Worm (Caenorhabditis elegans): ENCODE results near the gene F55G1.15.

DNA sequence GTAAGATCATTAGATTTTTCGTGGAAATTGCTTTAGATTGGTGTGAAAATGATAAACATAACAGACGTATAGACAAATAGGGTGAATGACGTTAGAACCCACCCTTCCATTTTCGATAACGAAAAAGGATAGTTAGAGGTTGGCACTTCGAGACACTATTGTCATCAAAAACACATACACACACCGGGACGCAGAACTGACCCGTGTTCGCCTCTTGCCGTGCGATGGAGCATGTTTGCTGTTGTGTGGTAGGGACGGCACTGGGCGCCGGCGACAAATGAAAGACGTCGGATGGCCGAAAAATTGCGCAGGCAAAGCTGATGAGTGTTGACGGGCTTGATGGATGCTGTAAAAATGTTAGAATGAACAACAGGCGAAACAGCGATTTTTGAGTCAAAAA lies 48.6 kb upstream of the F55G1.15 start:
- no peak for TF ChIP-seq sox-4 (tag; optimal IDR thresholded peaks at IDR 0.05)
- no peak for TF ChIP-seq fkh-10 (GFP tag; optimal IDR thresholded peaks at IDR 0.05)
- TF ChIP-seq F13H6.1 (tag; optimal IDR thresholded peaks at IDR 0.05), result no peak
- TF ChIP-seq pax-1 (tag; optimal IDR thresholded peaks at IDR 0.05), result no peak
- no peak for TF ChIP-seq dve-1 (tag; optimal IDR thresholded peaks at IDR 0.05)
- TF ChIP-seq nfya-1 (tag; optimal IDR thresholded peaks at IDR 0.05), result no peak
- no peak for TF ChIP-seq C08G9.2 (tag; optimal IDR thresholded peaks at IDR 0.05)
- no peak for TF ChIP-seq nhr-11 (tag; optimal IDR thresholded peaks at IDR 0.05)
- no peak for TF ChIP-seq ceh-19 (GFP tag; optimal IDR thresholded peaks at IDR 0.05)
- no peak for TF ChIP-seq ama-1 (optimal IDR thresholded peaks at IDR 0.05)
- no peak for TF ChIP-seq lin-11 (tag; optimal IDR thresholded peaks at IDR 0.05)
- peak; percentile 1 for TF ChIP-seq tbx-2 (tag; optimal IDR thresholded peaks at IDR 0.05)
- TF ChIP-seq pha-4 (tag; optimal IDR thresholded peaks at IDR 0.05), result no peak
- TF ChIP-seq ceh-30 (tag; optimal IDR thresholded peaks at IDR 0.05), result no peak

Data from whole organism, late embryonic.